Fruit fly (Drosophila melanogaster) whole organism, wandering third instar larva: ENCODE measurements around the gene CG6481.

Experiments used
- Abd-B ChIP-seq: fragments of >200 bp; optimal IDR thresholded peaks from 2 replicates; lab custom pipeline; 2017; ENCODE audit warnings: missing biosample characterization, missing genetic modification characterization
- CG32264 ChIP-seq: fragments of 200-800 bp; sonication (Bioruptor generic); optimal IDR thresholded peaks from 2 replicates; lab custom pipeline; 2016; ENCODE audit warnings: missing biosample characterization, missing genetic modification characterization
- CG9705 ChIP-seq: fragments of 200-800 bp; sonication (Bioruptor generic); optimal IDR thresholded peaks from 2 replicates; lab custom pipeline; 2018; ENCODE audit warnings: missing biosample characterization, mild to moderate bottlenecking, missing genetic modification characterization
- CrebA ChIP-seq: fragments of 200-800 bp; sonication (Bioruptor generic); optimal IDR thresholded peaks from 2 replicates; lab custom pipeline; 2016; ENCODE audit warnings: missing biosample characterization, mild to moderate bottlenecking, missing genetic modification characterization, borderline replicate concordance
- Dfd ChIP-seq: fragments of >200 bp; optimal IDR thresholded peaks from 2 replicates; lab custom pipeline; 2017; ENCODE audit warnings: missing biosample characterization, missing genetic modification characterization
- Dif ChIP-seq: fragments of 200-275, 200-300 bp; sonication (Bioruptor generic); optimal IDR thresholded peaks from 2 replicates; lab custom pipeline; 2018; ENCODE audit warnings: missing biosample characterization, missing genetic modification characterization; ENCODE audit not compliant: partially characterized antibody
- GATAd ChIP-seq: sonication (Bioruptor generic); optimal IDR thresholded peaks from 2 replicates; lab custom pipeline; 2016; ENCODE audit warnings: missing biosample characterization, missing genetic modification characterization
- HLH106 ChIP-seq: fragments of 200-800 bp; optimal IDR thresholded peaks from 3 replicates; lab custom pipeline; 2019; ENCODE audit warnings: missing biosample characterization, mild to moderate bottlenecking, missing genetic modification characterization, moderate library complexity
- Hnf4 ChIP-seq: fragments of 200-800 bp; sonication (Bioruptor generic); optimal IDR thresholded peaks from 2 replicates; lab custom pipeline; 2016; ENCODE audit warnings: missing biosample characterization, mild to moderate bottlenecking, missing genetic modification characterization
- Hr78 ChIP-seq: fragments of >200 bp; optimal IDR thresholded peaks from 2 replicates; lab custom pipeline; 2017; ENCODE audit warnings: missing biosample characterization, missing genetic modification characterization
- Hr83 ChIP-seq: fragments of 200-300 bp; sonication (Bioruptor generic); optimal IDR thresholded peaks from 2 replicates; lab custom pipeline; 2016; ENCODE audit warnings: missing biosample characterization, mild to moderate bottlenecking, missing genetic modification characterization, moderate library complexity; ENCODE audit not compliant: poor library complexity, severe bottlenecking
- Jra ChIP-seq: sonication (Bioruptor generic); optimal IDR thresholded peaks from 2 replicates; lab custom pipeline; 2016; ENCODE audit warnings: missing biosample characterization, missing genetic modification characterization
- Mio ChIP-seq: sonication (Bioruptor generic); optimal IDR thresholded peaks from 2 replicates; lab custom pipeline; 2016; ENCODE audit warnings: missing biosample characterization, missing genetic modification characterization
- N ChIP-seq: fragments of >200 bp; optimal IDR thresholded peaks from 2 replicates; lab custom pipeline; 2018; ENCODE audit warnings: missing biosample characterization, missing external identifiers, missing genetic modification characterization
- OdsH ChIP-seq: fragments of 200-800 bp; sonication (Bioruptor generic); optimal IDR thresholded peaks from 2 replicates; lab custom pipeline; 2016; ENCODE audit warnings: missing biosample characterization, mild to moderate bottlenecking, missing genetic modification characterization
- Rel ChIP-seq, 2 experiments: fragments of 200-800 bp; sonication (Bioruptor generic) in 1 of 2; optimal IDR thresholded peaks; 2 replicates in 1 of 2; 3 replicates in 1 of 2; lab custom pipeline; 2016 to 2019; ENCODE audit warnings: mild to moderate bottlenecking in 2 of 2, missing biosample characterization in 2 of 2, missing genetic modification characterization in 2 of 2, moderate library complexity in 1 of 2
- Sp1 ChIP-seq: fragments of 200-800 bp; sonication (Bioruptor generic); optimal IDR thresholded peaks from 3 replicates; lab custom pipeline; 2019; ENCODE audit warnings: missing biosample characterization, mild to moderate bottlenecking, missing genetic modification characterization, moderate library complexity
- Vsx2 ChIP-seq: fragments of 200-300, 225-300 bp; sonication (Bioruptor generic); optimal IDR thresholded peaks from 2 replicates; lab custom pipeline; 2018; ENCODE audit warnings: missing biosample characterization, missing genetic modification characterization; ENCODE audit not compliant: partially characterized antibody
- br ChIP-seq: fragments of 200-800 bp; sonication (Bioruptor generic); optimal IDR thresholded peaks from 2 replicates; lab custom pipeline; 2016; ENCODE audit warnings: missing biosample characterization, missing genetic modification characterization
- brk ChIP-seq: fragments of 200-800 bp; sonication (Bioruptor generic); optimal IDR thresholded peaks from 2 replicates; lab custom pipeline; 2016; ENCODE audit warnings: missing biosample characterization, mild to moderate bottlenecking, missing genetic modification characterization
- dl ChIP-seq, 2 experiments: fragments of 175-275, 200-275 bp in 1 of 2; fragments of 200-275 bp in 1 of 2; sonication (Bioruptor generic); optimal IDR thresholded peaks; lab custom pipeline; 2018; ENCODE audit warnings: mild to moderate bottlenecking in 2 of 2, missing biosample characterization in 2 of 2, missing genetic modification characterization in 2 of 2, moderate library complexity in 2 of 2; ENCODE audit not compliant: partially characterized antibody in 2 of 2, insufficient read depth in 1 of 2
- ey ChIP-seq: fragments of 200-800 bp; sonication (Bioruptor generic); optimal IDR thresholded peaks from 2 replicates; lab custom pipeline; 2016; ENCODE audit warnings: missing biosample characterization, missing genetic modification characterization
- foxo ChIP-seq, 2 experiments: fragments of 200-800 bp; sonication (Bioruptor generic); optimal IDR thresholded peaks; 2 replicates in 1 of 2; 3 replicates in 1 of 2; lab custom pipeline; 2016 to 2017; ENCODE audit warnings: missing biosample characterization in 2 of 2, missing genetic modification characterization in 2 of 2
- fru ChIP-seq: fragments of 200-800 bp; sonication (Bioruptor generic); optimal IDR thresholded peaks from 3 replicates; lab custom pipeline; 2016; ENCODE audit warnings: missing biosample characterization, mild to moderate bottlenecking, missing genetic modification characterization
- h ChIP-seq: fragments of 200-800 bp; sonication (Bioruptor generic); optimal IDR thresholded peaks from 3 replicates; lab custom pipeline; 2016; ENCODE audit warnings: missing biosample characterization, mild to moderate bottlenecking, missing genetic modification characterization
- jim ChIP-seq: fragments of 175-275, 200-325 bp; sonication (Bioruptor generic); optimal IDR thresholded peaks from 2 replicates; lab custom pipeline; 2016; ENCODE audit warnings: missing biosample characterization, mild to moderate bottlenecking, missing genetic modification characterization
- lola ChIP-seq: fragments of >200 bp; optimal IDR thresholded peaks from 2 replicates; lab custom pipeline; 2017; ENCODE audit warnings: missing biosample characterization, missing genetic modification characterization
- pan ChIP-seq: fragments of >200 bp; optimal IDR thresholded peaks from 2 replicates; lab custom pipeline; 2017
- psq ChIP-seq: fragments of 200-800 bp; sonication (Bioruptor generic); optimal IDR thresholded peaks from 3 replicates; lab custom pipeline; 2017; ENCODE audit warnings: missing biosample characterization, mild to moderate bottlenecking, missing genetic modification characterization, moderate library complexity
- rgr ChIP-seq: fragments of 200-800 bp; sonication (Bioruptor generic); optimal IDR thresholded peaks from 3 replicates; lab custom pipeline; 2016; ENCODE audit warnings: missing biosample characterization, mild to moderate bottlenecking, missing genetic modification characterization
- sage ChIP-seq: fragments of 200-800 bp; sonication (Bioruptor generic); optimal IDR thresholded peaks from 2 replicates; lab custom pipeline; 2016; ENCODE audit warnings: missing biosample characterization, mild to moderate bottlenecking, missing genetic modification characterization
- sv ChIP-seq: fragments of 200-800 bp; sonication (Bioruptor generic); optimal IDR thresholded peaks from 3 replicates; lab custom pipeline; 2016; ENCODE audit warnings: missing biosample characterization, missing genetic modification characterization
- usp ChIP-seq: fragments of >200 bp; optimal IDR thresholded peaks from 2 replicates; lab custom pipeline; 2017; ENCODE audit warnings: missing biosample characterization, missing genetic modification characterization
- woc ChIP-seq: sonication (Bioruptor generic); optimal IDR thresholded peaks from 2 replicates; lab custom pipeline; 2016; ENCODE audit warnings: missing biosample characterization, mild to moderate bottlenecking, missing genetic modification characterization

Gene CG6481

dm6 chrX:18538204-18538864, 16.1 kb upstream of the CG6481 start:
- TF ChIP-seq Sp1 (GFP tag; lab: Kevin White, UChicago) (peak; percentile 69), Hnf4 (peak; percentile 44), foxo (GFP tag; optimal IDR thresholded peaks at IDR 0.05; lab: Kevin White, UChicago) (peak in 1 of 2 experiments; percentile 69), CG32264 (GFP tag; lab: Kevin White, UChicago) (peak; percentile 4), pan (lab: Kevin White, UChicago) (no peak), OdsH (GFP tag; lab: Kevin White, UChicago) (peak; percentile 22), rgr (GFP tag; lab: Kevin White, UChicago) (peak; percentile 66), br (peak; percentile 71), fru (GFP tag; lab: Kevin White, UChicago) (peak; percentile 80), brk (GFP tag; lab: Kevin White, UChicago) (no peak), Jra (GFP tag; lab: Kevin White, UChicago) (no peak), sage (GFP tag; lab: Kevin White, UChicago) (no peak), lola (GFP tag; lab: Kevin White, UChicago) (no peak), Rel (GFP tag; optimal IDR thresholded peaks at IDR 0.05; lab: Kevin White, UChicago) (no peak), Rel (tag; optimal IDR thresholded peaks at IDR 0.05; lab: Kevin White, UChicago) (peak; percentile 25), h (peak; percentile 79), ey (peak; percentile 76), Dif (GFP tag; lab: Kevin White, UChicago) (no peak), CG9705 (peak; percentile 48), woc (GFP tag; lab: Kevin White, UChicago) (peak; percentile 86), sv (GFP tag; lab: Kevin White, UChicago) (no peak), HLH106 (tag; lab: Kevin White, UChicago) (peak; percentile 77)
- TF ChIP-seq, all 38 proteins: peak for 14

dm6 chrX:18537066-18537759, 15.0 kb upstream of the CG6481 start:
- peak; percentile 14 for TF ChIP-seq fru (GFP tag; lab: Kevin White, UChicago)
- no peak for TF ChIP-seq Rel (GFP tag; optimal IDR thresholded peaks at IDR 0.05; lab: Kevin White, UChicago)
- TF ChIP-seq Rel (tag; optimal IDR thresholded peaks at IDR 0.05; lab: Kevin White, UChicago) = no peak
- TF ChIP-seq HLH106 (tag; lab: Kevin White, UChicago) = peak; percentile 41
- TF ChIP-seq Dfd = no peak
- peak; percentile 22 for TF ChIP-seq Sp1 (GFP tag; lab: Kevin White, UChicago)
- peak; percentile 34 for TF ChIP-seq woc (GFP tag; lab: Kevin White, UChicago)
- TF ChIP-seq br = no peak
- peak; percentile 37 for TF ChIP-seq psq (GFP tag; lab: Kevin White, UChicago)

- TF ChIP-seq dl (GFP tag; optimal IDR thresholded peaks at IDR 0.05; lab: Kevin White, UChicago; ENCODE audit: insufficient read depth in 1 of 2, partially characterized antibody in 2 of 2) (peak; percentile 63 to 72), lola (GFP tag; lab: Kevin White, UChicago) (no peak), ey (no peak), woc (GFP tag; lab: Kevin White, UChicago) (no peak), Vsx2 (GFP tag; lab: Kevin White, UChicago) (peak; percentile 50), Dif (GFP tag; lab: Kevin White, UChicago) (peak; percentile 84), rgr (GFP tag; lab: Kevin White, UChicago) (no peak)
Measured at dm6 chrX:18534393-18534792, 12.1 kb upstream of the CG6481 start.

- no peak for TF ChIP-seq Hnf4
- no peak for TF ChIP-seq Hr78
- TF ChIP-seq jim = no peak
- TF ChIP-seq Dif (GFP tag; lab: Kevin White, UChicago) = no peak
- no peak for TF ChIP-seq usp (GFP tag; lab: Kevin White, UChicago)
- peak; percentile 32 for TF ChIP-seq ey
- peak; percentile 31 for TF ChIP-seq fru (GFP tag; lab: Kevin White, UChicago)
- no peak for TF ChIP-seq Rel (GFP tag; optimal IDR thresholded peaks at IDR 0.05; lab: Kevin White, UChicago)
- no peak for TF ChIP-seq Rel (tag; optimal IDR thresholded peaks at IDR 0.05; lab: Kevin White, UChicago)
- peak; percentile 19 for TF ChIP-seq HLH106 (tag; lab: Kevin White, UChicago)
- no peak for TF ChIP-seq Hr83 (GFP tag; lab: Kevin White, UChicago)
- TF ChIP-seq N (GFP tag; lab: Kevin White, UChicago) = no peak
- no peak for TF ChIP-seq CG32264 (GFP tag; lab: Kevin White, UChicago)
- no peak for TF ChIP-seq Vsx2 (GFP tag; lab: Kevin White, UChicago)
- peak; percentile 20 for TF ChIP-seq OdsH (GFP tag; lab: Kevin White, UChicago)
- TF ChIP-seq CrebA (GFP tag; lab: Kevin White, UChicago) = no peak
- peak; percentile 28 for TF ChIP-seq Sp1 (GFP tag; lab: Kevin White, UChicago)
- TF ChIP-seq GATAd = no peak
- TF ChIP-seq h = peak; percentile 15
- no peak for TF ChIP-seq pan (lab: Kevin White, UChicago)
- no peak for TF ChIP-seq br
- no peak for TF ChIP-seq brk (GFP tag; lab: Kevin White, UChicago)
- no peak for TF ChIP-seq Dfd
- TF ChIP-seq sv (GFP tag; lab: Kevin White, UChicago) = no peak
- peak; percentile 2 for TF ChIP-seq psq (GFP tag; lab: Kevin White, UChicago)
- no peak for TF ChIP-seq woc (GFP tag; lab: Kevin White, UChicago)
- no peak for TF ChIP-seq Jra (GFP tag; lab: Kevin White, UChicago)
- TF ChIP-seq Abd-B = no peak
- no peak for TF ChIP-seq dl (GFP tag; optimal IDR thresholded peaks at IDR 0.05; lab: Kevin White, UChicago; ENCODE audit: insufficient read depth in 1 of 2, partially characterized antibody in 2 of 2)
- TF ChIP-seq sage (GFP tag; lab: Kevin White, UChicago) = no peak
- TF ChIP-seq Mio (GFP tag; lab: Kevin White, UChicago) = no peak
- TF ChIP-seq lola (GFP tag; lab: Kevin White, UChicago) = no peak
- TF ChIP-seq rgr (GFP tag; lab: Kevin White, UChicago) = peak; percentile 40
- no peak for TF ChIP-seq CG9705
Measured at dm6 chrX:18533308-18533707, 11.1 kb upstream of the CG6481 start.
